Worm (Caenorhabditis elegans): ENCODE results near the gene smim-14.

smim-14 gene

DNA sequence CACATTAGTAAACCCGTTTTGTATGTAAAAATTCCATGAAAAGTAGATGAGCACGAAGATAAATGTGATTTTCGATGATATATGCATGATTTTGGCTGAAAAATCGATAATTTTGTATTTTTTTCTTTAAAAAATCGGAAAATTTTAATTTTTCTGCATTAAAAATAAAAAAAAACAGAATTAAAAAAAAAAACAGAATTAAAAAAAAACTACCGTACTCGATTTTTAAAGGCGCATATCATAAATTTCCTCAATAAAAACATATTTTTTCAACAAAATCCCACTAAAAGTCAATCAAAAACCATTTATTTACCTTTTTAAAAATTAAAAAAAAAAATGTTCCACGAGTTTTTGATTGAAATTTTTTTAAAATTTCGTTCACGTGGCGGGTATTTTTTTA, 23.6 kb upstream of the smim-14 start, which contains the start of gene gly-14:
TSS of gene gly-14 (minus strand) at position 101 of the 400 bp plus-strand sequence.
- TF ChIP-seq ref-1 (GFP tag; conservative IDR thresholded peaks at IDR 0.05) (no peak), ztf-23 (GFP tag; IDR thresholded peaks at IDR 0.05) (no peak), flt-1 (GFP tag; IDR thresholded peaks at IDR 0.05) (no peak), tab-1 (GFP tag; IDR thresholded peaks at IDR 0.05) (no peak), klf-2 (GFP tag; conservative IDR thresholded peaks at IDR 0.05) (no peak), med-1 (GFP tag; optimal IDR thresholded peaks at IDR 0.05; ENCODE audit: insufficient read depth) (no peak), cog-1 (tag; optimal IDR thresholded peaks at IDR 0.05) (no peak), T22C8.4 (GFP tag; IDR thresholded peaks at IDR 0.05) (no peak), ztf-29 (GFP tag; IDR thresholded peaks at IDR 0.05) (no peak)

DNA sequence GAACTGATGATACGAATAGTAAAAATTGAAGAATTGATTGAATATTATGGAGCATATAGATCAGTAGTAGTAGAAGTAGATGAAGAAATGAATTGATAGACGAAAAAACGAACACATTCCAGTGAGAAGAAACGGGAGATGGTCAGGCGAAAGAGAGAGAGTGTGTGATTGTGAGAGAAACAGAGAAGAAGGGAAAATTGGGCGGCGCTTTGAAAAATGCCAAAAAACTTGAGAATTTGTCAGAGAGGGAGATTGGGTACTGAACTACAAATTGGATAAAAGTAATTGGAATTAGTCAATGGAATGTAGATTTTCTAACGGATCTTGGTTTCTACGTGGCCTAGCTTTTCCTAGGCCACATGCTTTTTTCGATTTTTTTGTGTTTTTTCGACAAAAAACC, 18.7 kb upstream of the smim-14 start, which contains the start of gene C34C12.7:
TSS of gene C34C12.7 (minus strand) at position 118 of the 400 bp plus-strand sequence.
- no peak for TF ChIP-seq flt-1 (GFP tag; IDR thresholded peaks at IDR 0.05)

DNA sequence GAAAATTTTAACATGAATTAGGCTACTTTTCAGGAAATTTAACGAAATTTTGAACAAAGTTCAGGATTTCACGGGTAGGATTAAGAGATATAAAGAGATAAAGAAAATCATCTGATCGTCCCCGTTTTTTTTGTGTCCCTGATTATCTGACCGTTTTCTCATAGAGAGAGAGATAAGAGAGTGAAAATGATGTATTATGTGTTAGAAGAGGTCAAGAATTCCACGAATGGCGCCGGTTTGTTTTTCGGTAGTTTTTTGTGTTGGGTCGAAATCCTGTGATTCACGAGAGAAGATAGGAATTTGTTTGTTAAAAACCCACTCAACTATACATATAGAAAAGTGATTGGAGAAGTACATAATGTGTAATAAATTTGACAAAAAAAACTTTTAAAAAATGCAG, 17.6 kb upstream of the smim-14 start:
- TF ChIP-seq tab-1 (GFP tag; IDR thresholded peaks at IDR 0.05) (no peak), flt-1 (GFP tag; IDR thresholded peaks at IDR 0.05) (no peak), med-1 (GFP tag; optimal IDR thresholded peaks at IDR 0.05; ENCODE audit: insufficient read depth) (no peak), klf-2 (GFP tag; conservative IDR thresholded peaks at IDR 0.05) (no peak), ref-1 (GFP tag; conservative IDR thresholded peaks at IDR 0.05) (no peak), cog-1 (tag; optimal IDR thresholded peaks at IDR 0.05) (no peak), ztf-23 (GFP tag; IDR thresholded peaks at IDR 0.05) (no peak)

DNA sequence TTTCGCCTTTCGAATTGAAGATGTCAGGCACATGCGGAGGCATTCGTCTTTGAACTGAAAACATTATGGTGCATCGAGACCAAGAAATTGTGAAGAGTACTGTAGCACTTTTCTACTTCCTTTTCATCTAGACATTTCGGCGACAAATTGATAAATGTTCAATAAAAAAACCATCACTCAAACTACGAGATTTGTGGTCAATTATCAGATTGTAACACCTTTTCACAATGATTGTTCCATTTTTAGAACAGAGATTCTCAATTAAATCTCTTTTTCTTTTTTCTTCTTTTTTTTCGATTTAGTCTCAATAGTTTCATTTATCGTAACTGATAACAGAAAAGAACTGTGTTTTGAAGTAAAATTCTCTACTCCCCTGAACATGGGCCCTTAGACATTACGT, 16.5 kb upstream of the smim-14 start:
- TF ChIP-seq ztf-29 (GFP tag; IDR thresholded peaks at IDR 0.05) (no peak), T22C8.4 (GFP tag; IDR thresholded peaks at IDR 0.05) (no peak), tab-1 (GFP tag; IDR thresholded peaks at IDR 0.05) (no peak), med-1 (GFP tag; optimal IDR thresholded peaks at IDR 0.05; ENCODE audit: insufficient read depth) (no peak), ztf-23 (GFP tag; IDR thresholded peaks at IDR 0.05) (no peak), cog-1 (tag; optimal IDR thresholded peaks at IDR 0.05) (no peak), klf-2 (GFP tag; conservative IDR thresholded peaks at IDR 0.05) (no peak), flt-1 (GFP tag; IDR thresholded peaks at IDR 0.05) (no peak), ref-1 (GFP tag; conservative IDR thresholded peaks at IDR 0.05) (no peak)

DNA sequence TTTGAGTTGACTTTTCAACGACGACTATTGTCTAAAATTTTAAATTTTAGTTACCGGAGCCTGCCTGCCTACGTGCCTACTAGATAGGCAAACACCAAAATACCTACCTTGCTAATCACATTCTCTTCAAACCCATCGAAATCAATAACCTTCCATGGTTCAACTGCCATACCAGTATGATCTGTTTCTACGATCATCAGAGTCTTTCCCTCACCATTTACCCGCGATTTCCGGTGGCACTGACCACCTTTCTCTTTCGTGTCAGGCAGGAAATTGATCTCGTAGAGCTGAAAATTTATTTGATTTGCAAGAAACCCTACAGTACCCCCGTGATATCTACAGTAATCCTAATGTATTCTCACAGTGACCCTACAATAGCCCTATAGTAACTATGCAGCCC, 15.4 kb upstream of the smim-14 start:
- TF ChIP-seq ztf-29 (GFP tag; IDR thresholded peaks at IDR 0.05) (no peak), flt-1 (GFP tag; IDR thresholded peaks at IDR 0.05) (no peak), cog-1 (tag; optimal IDR thresholded peaks at IDR 0.05) (no peak), ref-1 (GFP tag; conservative IDR thresholded peaks at IDR 0.05) (no peak), T22C8.4 (GFP tag; IDR thresholded peaks at IDR 0.05) (no peak), klf-2 (GFP tag; conservative IDR thresholded peaks at IDR 0.05) (no peak), tab-1 (GFP tag; IDR thresholded peaks at IDR 0.05) (no peak), med-1 (GFP tag; optimal IDR thresholded peaks at IDR 0.05; ENCODE audit: insufficient read depth) (no peak), ztf-23 (GFP tag; IDR thresholded peaks at IDR 0.05) (no peak)

DNA sequence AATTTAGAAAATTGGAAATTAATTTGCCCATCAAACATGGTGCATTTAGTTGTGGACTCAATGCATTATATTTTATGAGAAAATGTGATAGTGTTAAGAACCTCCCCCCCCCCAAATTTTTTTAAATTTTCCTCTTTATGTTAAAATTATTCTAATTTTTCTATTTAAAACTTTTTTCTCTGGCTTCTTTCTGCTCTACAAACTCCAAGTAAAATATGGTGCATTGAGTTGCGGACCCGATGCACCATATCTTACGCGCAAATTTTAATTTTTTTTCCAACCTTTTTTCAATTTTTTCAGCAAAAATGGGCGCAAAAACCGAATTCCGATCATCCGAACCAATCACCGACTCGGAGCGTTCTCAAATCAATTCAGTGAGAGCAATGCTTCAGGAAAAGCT, 12.7 kb upstream of the smim-14 start, which contains the start of gene C34C12.6:
TSS of gene C34C12.6 (plus strand) at position 301 of the 400 bp plus-strand sequence.
- TF ChIP-seq cog-1 (tag; optimal IDR thresholded peaks at IDR 0.05) (no peak), T22C8.4 (GFP tag; IDR thresholded peaks at IDR 0.05) (no peak), klf-2 (GFP tag; conservative IDR thresholded peaks at IDR 0.05) (no peak), ref-1 (GFP tag; conservative IDR thresholded peaks at IDR 0.05) (no peak), med-1 (GFP tag; optimal IDR thresholded peaks at IDR 0.05; ENCODE audit: insufficient read depth) (no peak), flt-1 (GFP tag; IDR thresholded peaks at IDR 0.05) (no peak), ztf-29 (GFP tag; IDR thresholded peaks at IDR 0.05) (no peak), ztf-23 (GFP tag; IDR thresholded peaks at IDR 0.05) (no peak)

DNA sequence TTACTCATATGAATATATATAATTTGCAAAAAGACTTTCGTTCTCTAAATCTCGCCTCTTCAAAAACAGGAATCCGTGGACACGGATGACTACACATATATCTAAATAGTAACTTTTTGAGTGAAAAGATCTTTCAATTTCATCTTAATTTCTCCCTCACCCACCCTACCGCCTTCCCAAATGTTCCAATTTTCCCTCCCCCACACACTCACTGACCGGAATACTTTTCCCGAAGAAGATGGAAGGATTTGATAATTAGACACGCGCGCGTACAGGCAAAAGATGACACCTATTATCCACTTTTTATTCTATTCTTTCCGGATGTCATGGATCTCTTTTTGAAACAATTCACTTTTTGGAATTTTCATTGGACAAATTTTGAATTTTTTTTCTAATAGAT, 11.4 kb upstream of the smim-14 start:
- TF ChIP-seq tab-1 (GFP tag; IDR thresholded peaks at IDR 0.05): no peak
- no peak for TF ChIP-seq ztf-23 (GFP tag; IDR thresholded peaks at IDR 0.05)
- no peak for TF ChIP-seq med-1 (GFP tag; optimal IDR thresholded peaks at IDR 0.05; ENCODE audit: insufficient read depth)
- TF ChIP-seq klf-2 (GFP tag; conservative IDR thresholded peaks at IDR 0.05): no peak
- TF ChIP-seq flt-1 (GFP tag; IDR thresholded peaks at IDR 0.05): no peak
- no peak for TF ChIP-seq ref-1 (GFP tag; conservative IDR thresholded peaks at IDR 0.05)
- TF ChIP-seq T22C8.4 (GFP tag; IDR thresholded peaks at IDR 0.05): no peak
- TF ChIP-seq ztf-29 (GFP tag; IDR thresholded peaks at IDR 0.05): no peak

DNA sequence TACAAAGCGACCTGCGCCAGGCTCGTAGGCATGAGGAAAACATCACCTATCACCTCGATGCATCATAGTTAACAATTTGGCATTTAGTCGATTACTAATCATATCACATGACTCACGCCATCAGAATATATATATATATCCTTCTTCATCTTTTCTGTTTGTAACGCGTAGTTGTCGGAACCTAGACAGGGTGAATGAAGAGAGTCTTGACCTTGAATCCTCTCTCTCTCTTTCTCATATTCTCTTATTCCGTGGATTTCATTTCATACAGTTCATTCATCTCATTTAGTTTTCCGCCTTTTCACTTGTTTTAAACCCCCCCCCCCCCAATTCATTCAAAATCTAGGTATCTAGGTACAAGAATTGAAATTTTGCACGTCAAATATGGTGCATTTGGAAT, 10.7 kb upstream of the smim-14 start:
- TF ChIP-seq tab-1 (GFP tag; IDR thresholded peaks at IDR 0.05) (no peak), ztf-23 (GFP tag; IDR thresholded peaks at IDR 0.05) (no peak), cog-1 (tag; optimal IDR thresholded peaks at IDR 0.05) (no peak), klf-2 (GFP tag; conservative IDR thresholded peaks at IDR 0.05) (no peak), med-1 (GFP tag; optimal IDR thresholded peaks at IDR 0.05; ENCODE audit: insufficient read depth) (no peak), ztf-29 (GFP tag; IDR thresholded peaks at IDR 0.05) (no peak), ref-1 (GFP tag; conservative IDR thresholded peaks at IDR 0.05) (no peak), T22C8.4 (GFP tag; IDR thresholded peaks at IDR 0.05) (no peak), flt-1 (GFP tag; IDR thresholded peaks at IDR 0.05) (no peak)

DNA sequence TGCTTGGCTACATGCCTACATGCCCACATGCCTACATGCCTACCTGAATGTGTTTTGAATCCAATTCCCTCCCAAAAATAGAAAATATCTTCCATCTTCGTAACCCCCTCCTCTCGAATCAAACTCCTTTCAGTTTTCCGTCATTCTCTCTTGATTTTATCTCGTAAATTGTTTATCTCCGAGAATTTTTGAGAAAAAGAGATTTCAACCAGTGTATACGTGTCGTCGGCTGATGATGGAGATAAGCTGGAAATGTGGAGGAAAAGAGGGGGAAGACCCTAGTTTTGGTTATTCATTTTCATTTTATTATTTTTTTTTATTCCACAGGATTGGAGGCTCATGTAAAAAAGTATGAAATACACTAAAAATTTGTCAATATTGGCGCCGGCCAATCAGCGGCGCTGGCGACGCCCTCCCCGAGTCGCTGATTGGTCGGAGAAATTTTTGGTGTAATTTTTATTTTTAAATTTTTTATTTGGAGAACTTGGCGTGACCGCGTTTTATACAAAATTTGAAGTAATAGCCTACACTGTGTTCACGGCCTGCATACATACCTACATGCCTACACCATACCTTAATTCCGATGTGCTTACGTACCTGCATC, 9.4 kb upstream of the smim-14 start:
- no peak for TF ChIP-seq tab-1 (GFP tag; IDR thresholded peaks at IDR 0.05)

DNA sequence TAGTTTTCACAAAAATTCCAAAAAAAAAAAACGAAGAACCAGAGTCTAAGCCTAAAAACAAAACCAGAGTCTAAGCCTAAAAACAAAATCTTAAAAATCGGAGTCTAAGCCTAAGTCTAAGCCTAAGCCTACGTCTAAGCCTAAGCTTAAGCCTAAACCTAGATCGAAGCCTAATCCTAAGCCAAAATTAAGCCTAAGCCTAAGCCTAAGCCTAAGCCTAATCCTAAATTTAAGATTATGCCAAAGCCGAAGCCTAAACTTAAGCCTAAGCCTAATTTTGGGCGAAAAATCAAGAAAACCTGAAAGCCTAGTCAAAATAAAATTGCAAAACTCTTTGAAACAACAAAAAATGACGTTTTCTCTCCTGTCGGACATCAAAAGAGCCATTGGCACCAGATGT, 7.8 kb upstream of the smim-14 start:
- TF ChIP-seq ref-1 (GFP tag; conservative IDR thresholded peaks at IDR 0.05) (no peak), ztf-29 (GFP tag; IDR thresholded peaks at IDR 0.05) (no peak), med-1 (GFP tag; optimal IDR thresholded peaks at IDR 0.05; ENCODE audit: insufficient read depth) (no peak), tab-1 (GFP tag; IDR thresholded peaks at IDR 0.05) (no peak), ztf-23 (GFP tag; IDR thresholded peaks at IDR 0.05) (no peak)

Data from whole organism, midembryonic.